Worm (Caenorhabditis elegans) whole organism, young adult: ENCODE data around the gene valv-1.

Experiments
- hrde-1 ChIP-seq: sonication (generic microtip); optimal IDR thresholded peaks from 2 replicates; lab custom pipeline; 2016; ENCODE audit warnings: missing genetic modification characterization, mild to moderate bottlenecking, missing compliant biosample characterization, moderate library complexity, missing genotype, missing genetic modification reagents, borderline replicate concordance
- unc-130 ChIP-seq: sonication (generic microtip); optimal IDR thresholded peaks from 2 replicates; lab custom pipeline; 2016; ENCODE audit warnings: missing genetic modification reagents, missing genetic modification characterization, missing compliant biosample characterization

DNA sequence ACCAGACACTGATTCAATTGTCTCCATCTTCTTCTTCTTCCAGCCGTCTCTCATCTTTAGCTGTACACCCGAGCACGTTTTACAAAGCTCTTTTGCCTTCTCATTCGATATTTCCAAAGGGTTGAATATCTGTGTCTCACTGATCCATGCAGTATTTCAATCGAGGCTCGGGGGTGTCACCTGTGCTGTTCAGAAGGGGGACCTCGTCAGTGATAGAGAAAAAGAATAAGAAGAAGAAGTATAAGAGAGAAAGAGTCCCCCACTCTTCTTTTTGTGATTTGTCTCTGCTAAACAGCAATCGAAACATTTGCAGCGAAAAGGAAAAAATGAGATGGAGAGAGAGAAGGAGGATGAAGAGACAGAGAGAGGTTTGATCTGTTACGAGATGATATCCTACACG is 19.1 kb downstream of the valv-1 start:
- TF ChIP-seq unc-130 (GFP tag; lab: Kevin White, UChicago) (no peak), hrde-1 (tag; lab: Kevin White, UChicago) (no peak)
